Worm (Caenorhabditis elegans): Measurements from ENCODE around the gene cest-8.

The cest-8 gene

DNA sequence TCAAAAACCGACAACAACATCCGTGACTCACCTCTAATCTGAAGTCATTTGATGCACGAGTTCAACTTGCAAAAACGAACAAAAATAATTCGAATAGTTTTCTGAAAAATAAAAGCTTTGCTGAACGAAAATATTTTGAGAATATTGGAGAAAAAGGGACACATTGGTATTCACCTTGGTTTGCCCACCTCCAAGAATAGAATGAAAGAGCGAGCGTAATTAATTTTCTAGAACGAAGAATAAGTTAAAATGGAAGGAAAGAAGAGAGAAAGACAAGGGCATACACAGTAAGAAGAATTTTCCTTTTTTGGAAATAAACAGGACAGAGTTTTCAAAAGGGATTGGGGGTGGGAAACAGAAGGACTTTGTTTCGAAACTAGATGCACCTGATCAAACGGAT lies 6.7 kb upstream of the cest-8 start, which contains the start of gene cab-1:
Gene cab-1 (minus strand): TSS at position 101 of the 400 bp plus-strand sequence.
- TF ChIP-seq nhr-2 (tag; optimal IDR thresholded peaks at IDR 0.05) (no peak), snpc-4 (tag; optimal IDR thresholded peaks at IDR 0.05) (no peak), nhr-28 (tag; optimal IDR thresholded peaks at IDR 0.05) (no peak), unc-39 (tag; optimal IDR thresholded peaks at IDR 0.05) (no peak), mab-5 (tag; optimal IDR thresholded peaks at IDR 0.05) (no peak), zip-8 (tag; optimal IDR thresholded peaks at IDR 0.05) (no peak), elt-1 (tag; optimal IDR thresholded peaks at IDR 0.05; ENCODE audit: borderline replicate concordance, insufficient read depth) (no peak), nhr-237 (tag; optimal IDR thresholded peaks at IDR 0.05) (no peak), hlh-1 (tag; optimal IDR thresholded peaks at IDR 0.05) (no peak)

DNA sequence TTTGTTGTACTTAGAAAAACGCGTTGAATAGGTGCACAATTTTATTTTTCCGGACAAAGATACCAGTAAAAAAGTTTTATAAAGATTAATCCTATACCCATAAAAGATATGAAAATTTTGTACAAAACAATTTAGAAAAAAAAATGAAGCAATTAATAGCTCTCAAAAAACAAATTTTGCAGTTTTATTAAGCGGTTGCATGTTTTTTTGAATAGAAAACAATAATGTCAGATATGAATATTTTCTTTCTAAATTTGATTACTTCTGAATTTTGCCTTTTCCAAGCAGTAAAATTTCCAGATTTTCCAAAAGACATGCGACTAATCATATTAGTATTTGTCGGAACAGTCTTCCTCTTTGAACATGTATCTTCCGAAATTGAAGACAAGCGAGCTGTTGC lies 2.5 kb upstream of the cest-8 start, which contains the start of gene C23H4.8:
Gene C23H4.8 (plus strand): TSS at position 301 of the 400 bp plus-strand sequence.
- TF ChIP-seq ceh-39 (tag; optimal IDR thresholded peaks at IDR 0.05): no peak
- TF ChIP-seq M03D4.4 (tag; optimal IDR thresholded peaks at IDR 0.05): no peak
- TF ChIP-seq nhr-12 (tag; optimal IDR thresholded peaks at IDR 0.05): no peak
- TF ChIP-seq blmp-1 (tag; optimal IDR thresholded peaks at IDR 0.05): no peak
- TF ChIP-seq ceh-43 (GFP tag; optimal IDR thresholded peaks at IDR 0.05): no peak
- TF ChIP-seq mls-2 (tag; optimal IDR thresholded peaks at IDR 0.05): no peak
- no peak for TF ChIP-seq ham-2 (GFP tag; optimal IDR thresholded peaks at IDR 0.05)
- no peak for TF ChIP-seq unc-120 (tag; optimal IDR thresholded peaks at IDR 0.05; ENCODE audit: poor library complexity, severe bottlenecking)

DNA sequence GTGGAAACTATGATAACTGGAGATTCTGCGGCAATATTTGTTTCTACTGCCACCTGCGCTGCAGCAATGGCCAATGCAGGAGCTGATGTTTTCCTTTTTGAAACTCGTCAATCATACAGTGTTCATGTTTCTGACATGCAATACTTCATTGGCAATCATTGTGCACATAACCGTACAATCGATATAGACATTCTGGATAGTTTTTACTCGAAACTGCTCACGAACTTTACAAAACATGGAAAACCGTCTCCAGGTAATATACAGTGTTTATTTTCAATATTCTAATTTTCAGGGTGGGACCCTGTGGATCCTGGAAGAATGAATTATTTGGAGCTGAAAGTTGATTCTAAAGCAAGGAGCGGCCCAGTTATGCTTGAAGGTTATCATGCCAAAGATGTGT lies 2.4 kb downstream of the cest-8 start, which contains the start of gene cest-9.2:
Gene cest-9.2 (plus strand): TSS at position 301 of the 400 bp plus-strand sequence.
- TF ChIP-seq ham-2 (GFP tag; optimal IDR thresholded peaks at IDR 0.05) (no peak), tbx-8 (GFP tag; optimal IDR thresholded peaks at IDR 0.05) (no peak), ztf-11 (tag; optimal IDR thresholded peaks at IDR 0.05) (no peak), nhr-12 (tag; optimal IDR thresholded peaks at IDR 0.05) (no peak), elt-1 (tag; optimal IDR thresholded peaks at IDR 0.05; ENCODE audit: borderline replicate concordance, insufficient read depth) (no peak), M03D4.4 (tag; optimal IDR thresholded peaks at IDR 0.05) (no peak), snpc-4 (tag; optimal IDR thresholded peaks at IDR 0.05) (no peak), pha-4 (tag; optimal IDR thresholded peaks at IDR 0.05) (no peak)

DNA sequence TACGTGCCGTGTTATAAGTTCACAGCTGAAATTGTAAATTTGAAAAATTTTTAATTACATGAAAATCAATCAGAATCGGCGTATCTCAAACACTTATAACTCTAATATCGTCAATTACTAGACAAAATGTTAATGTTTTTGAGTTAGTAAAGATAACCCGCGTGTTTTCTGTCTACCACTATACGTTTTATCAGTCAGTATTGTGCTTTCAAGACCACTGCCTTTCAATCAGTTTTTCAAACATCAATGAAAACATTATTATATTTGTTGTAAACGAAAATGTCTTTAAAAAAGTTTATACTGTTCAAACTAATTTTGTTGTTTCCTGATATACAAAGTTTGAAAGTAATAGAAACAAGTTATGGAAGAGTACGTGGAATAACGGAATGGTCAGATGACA lies 3.3 kb downstream of the cest-8 start:
- TF ChIP-seq nhr-12 (tag; optimal IDR thresholded peaks at IDR 0.05) (no peak), mab-5 (tag; optimal IDR thresholded peaks at IDR 0.05) (no peak)

DNA sequence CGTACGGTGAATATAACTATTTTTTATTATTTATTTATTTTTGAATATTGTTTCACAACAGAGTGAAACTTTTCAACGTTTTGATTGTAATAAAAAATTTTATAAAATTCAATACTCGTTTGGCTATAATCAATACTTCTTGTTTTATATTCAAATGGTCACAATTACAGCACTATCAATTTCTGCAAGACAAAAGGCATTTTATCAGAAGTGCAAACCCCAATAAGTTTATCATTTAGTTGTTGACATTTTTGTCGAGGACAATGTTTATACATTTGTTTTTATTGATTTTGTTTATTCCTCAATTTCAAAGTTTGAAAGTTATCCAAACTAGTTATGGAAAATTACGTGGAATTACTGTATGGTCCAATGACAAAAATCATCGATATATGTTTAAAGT lies 6.5 kb downstream of the cest-8 start, which contains the start of gene cest-9.1:
Gene cest-9.1 (plus strand): TSS at position 213 of the 400 bp plus-strand sequence.
- no peak for TF ChIP-seq drap-1 (GFP tag; optimal IDR thresholded peaks at IDR 0.05)
- TF ChIP-seq cnd-1 (tag; optimal IDR thresholded peaks at IDR 0.05): no peak
- TF ChIP-seq unc-120 (tag; optimal IDR thresholded peaks at IDR 0.05; ENCODE audit: poor library complexity, severe bottlenecking): no peak
- TF ChIP-seq tbx-8 (GFP tag; optimal IDR thresholded peaks at IDR 0.05): no peak
- no peak for TF ChIP-seq ceh-39 (tag; optimal IDR thresholded peaks at IDR 0.05)
- TF ChIP-seq pha-4 (tag; optimal IDR thresholded peaks at IDR 0.05): no peak
- TF ChIP-seq hlh-1 (tag; optimal IDR thresholded peaks at IDR 0.05): no peak
- no peak for TF ChIP-seq ceh-43 (GFP tag; optimal IDR thresholded peaks at IDR 0.05)
- no peak for TF ChIP-seq ham-2 (GFP tag; optimal IDR thresholded peaks at IDR 0.05)
- no peak for TF ChIP-seq sem-2 (GFP tag; optimal IDR thresholded peaks at IDR 0.05)

DNA sequence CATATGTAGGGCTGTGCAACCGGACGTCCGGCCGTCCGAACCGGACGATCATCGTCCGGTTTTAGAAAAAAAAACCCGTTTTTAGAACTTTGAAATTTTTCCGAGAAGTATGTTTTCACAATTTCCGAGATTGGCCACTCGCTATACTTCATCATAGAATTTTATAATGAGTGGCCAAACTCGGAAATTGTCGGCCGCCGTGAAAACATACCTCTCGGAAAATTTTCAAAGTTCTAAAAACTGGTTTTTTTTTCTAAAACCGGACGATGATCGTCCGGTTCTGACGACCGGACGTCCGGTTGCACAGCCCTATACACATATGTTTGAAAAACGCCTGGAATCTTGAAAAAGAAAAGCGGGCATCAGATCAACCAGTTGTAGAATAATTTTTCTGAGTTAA lies 7.7 kb downstream of the cest-8 start:
- TF ChIP-seq nhr-28 (tag; optimal IDR thresholded peaks at IDR 0.05) (no peak), mls-2 (tag; optimal IDR thresholded peaks at IDR 0.05) (no peak), unc-39 (tag; optimal IDR thresholded peaks at IDR 0.05) (no peak), elt-3 (tag; optimal IDR thresholded peaks at IDR 0.05) (no peak), mab-5 (tag; optimal IDR thresholded peaks at IDR 0.05) (no peak), unc-120 (tag; optimal IDR thresholded peaks at IDR 0.05; ENCODE audit: poor library complexity, severe bottlenecking) (no peak), M03D4.4 (tag; optimal IDR thresholded peaks at IDR 0.05) (no peak), blmp-1 (tag; optimal IDR thresholded peaks at IDR 0.05) (no peak), flh-1 (GFP tag; optimal IDR thresholded peaks at IDR 0.05) (no peak), ceh-39 (tag; optimal IDR thresholded peaks at IDR 0.05) (no peak), ham-2 (GFP tag; optimal IDR thresholded peaks at IDR 0.05) (no peak)

DNA sequence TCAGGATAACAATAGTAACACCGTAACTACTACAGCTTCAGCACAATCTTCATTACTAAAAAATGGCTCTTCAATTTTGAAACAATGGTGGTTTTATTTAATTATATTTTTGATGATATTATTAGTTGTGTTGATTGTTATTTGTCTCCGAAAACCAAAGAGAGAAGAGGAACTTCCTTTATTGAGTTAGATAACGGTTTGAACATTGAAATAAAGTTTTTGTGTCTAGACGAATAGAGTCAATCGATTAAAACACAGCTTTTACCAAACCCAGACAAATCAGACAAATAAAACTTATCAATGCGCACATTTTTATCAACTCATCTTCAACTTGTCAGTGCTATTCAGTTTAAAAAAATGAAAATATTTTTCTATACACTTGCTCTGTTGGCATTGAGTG lies 10.2 kb downstream of the cest-8 start, which contains the start of gene cest-7:
Gene cest-7 (plus strand): TSS at position 301 of the 400 bp plus-strand sequence.
- TF ChIP-seq drap-1 (GFP tag; optimal IDR thresholded peaks at IDR 0.05) (no peak), sem-2 (GFP tag; optimal IDR thresholded peaks at IDR 0.05) (no peak), sptf-1 (tag; optimal IDR thresholded peaks at IDR 0.05) (no peak)
